Worm (Caenorhabditis elegans) whole organism, early embryonic: ENCODE results near the gene C05C9.3.

ENCODE experiments used
- B0310.2 ChIP-seq: sonication (generic microtip); optimal IDR thresholded peaks from 2 replicates; lab custom pipeline; 2016; ENCODE audit warnings: mild to moderate bottlenecking, missing genetic modification characterization, missing compliant biosample characterization
- F13C5.2 ChIP-seq: sonication (generic microtip); optimal IDR thresholded peaks from 2 replicates; lab custom pipeline; 2017; ENCODE audit warnings: mild to moderate bottlenecking, missing genetic modification characterization, inconsistent platforms, missing compliant biosample characterization
- aly-1 ChIP-seq: sonication (generic microtip); optimal IDR thresholded peaks from 2 replicates; lab custom pipeline; 2016; ENCODE audit warnings: missing genetic modification characterization, missing compliant biosample characterization
- ama-1 ChIP-seq: fragments of 150-350 bp; optimal IDR thresholded peaks from 2 replicates; lab custom pipeline; 2014
- ceh-13 ChIP-seq: fragments of 200-800 bp; sonication (Bioruptor generic); optimal IDR thresholded peaks from 2 replicates; lab custom pipeline; 2018; ENCODE audit warnings: mild to moderate bottlenecking, missing genetic modification characterization, missing compliant biosample characterization
- ceh-36 ChIP-seq: sonication (generic microtip); optimal IDR thresholded peaks from 2 replicates; lab custom pipeline; 2016; ENCODE audit warnings: missing genetic modification characterization, inconsistent platforms, missing compliant biosample characterization
- ets-7 ChIP-seq: sonication (generic microtip); optimal IDR thresholded peaks from 2 replicates; lab custom pipeline; 2016; ENCODE audit warnings: missing genotype, missing genetic modification characterization, missing compliant biosample characterization
- flt-1 ChIP-seq: fragments of 200-800 bp; sonication (Bioruptor generic); IDR thresholded peaks from 2 replicates; pipeline ENCODE4 v1.3.6; 2022; ENCODE audit warnings: missing genetic modification characterization, missing compliant biosample characterization
- hmbx-1 ChIP-seq: sonication (generic microtip); optimal IDR thresholded peaks from 2 replicates; lab custom pipeline; 2016; ENCODE audit warnings: mild to moderate bottlenecking, missing genetic modification characterization, missing compliant biosample characterization
- hmg-4 ChIP-seq: fragments of 200-800 bp; sonication (Bioruptor generic); optimal IDR thresholded peaks from 2 replicates; lab custom pipeline; 2018; ENCODE audit warnings: mild to moderate bottlenecking, missing genetic modification characterization, missing compliant biosample characterization
- hnd-1 ChIP-seq: sonication (generic microtip); optimal IDR thresholded peaks from 2 replicates; lab custom pipeline; 2016; ENCODE audit warnings: missing genetic modification characterization, missing compliant biosample characterization
- pes-1 ChIP-seq: fragments of 200-800 bp; sonication (Bioruptor generic); IDR thresholded peaks from 2 replicates; pipeline ENCODE4 v1.3.6; 2022; ENCODE audit warnings: missing genetic modification reagents, missing genetic modification characterization, missing compliant biosample characterization
- scrt-1 ChIP-seq: fragments of 200-800 bp; sonication (Bioruptor generic); IDR thresholded peaks from 2 replicates; pipeline ENCODE4 v1.3.6; 2022; ENCODE audit warnings: missing genetic modification characterization, missing compliant biosample characterization
- sea-1 ChIP-seq: fragments of 200-800 bp; sonication (Bioruptor generic); conservative IDR thresholded peaks from 2 replicates; pipeline ENCODE4 v1.3.6; 2022; ENCODE audit warnings: missing genetic modification characterization, missing compliant biosample characterization
- tbx-11 ChIP-seq: fragments of 200-800 bp; sonication (Bioruptor generic); IDR thresholded peaks from 2 replicates; pipeline ENCODE4 v1.3.6; 2022; ENCODE audit warnings: missing genetic modification characterization, missing compliant biosample characterization
- tbx-37 ChIP-seq: fragments of 200-800 bp; sonication (Bioruptor generic); conservative IDR thresholded peaks from 2 replicates; pipeline ENCODE4 v1.3.6; 2022; ENCODE audit warnings: missing genetic modification reagents, missing genetic modification characterization, missing compliant biosample characterization
- tra-4 ChIP-seq: sonication (generic microtip); optimal IDR thresholded peaks from 2 replicates; lab custom pipeline; 2017; ENCODE audit warnings: missing genetic modification characterization, missing compliant biosample characterization

C05C9.3 gene

DNA sequence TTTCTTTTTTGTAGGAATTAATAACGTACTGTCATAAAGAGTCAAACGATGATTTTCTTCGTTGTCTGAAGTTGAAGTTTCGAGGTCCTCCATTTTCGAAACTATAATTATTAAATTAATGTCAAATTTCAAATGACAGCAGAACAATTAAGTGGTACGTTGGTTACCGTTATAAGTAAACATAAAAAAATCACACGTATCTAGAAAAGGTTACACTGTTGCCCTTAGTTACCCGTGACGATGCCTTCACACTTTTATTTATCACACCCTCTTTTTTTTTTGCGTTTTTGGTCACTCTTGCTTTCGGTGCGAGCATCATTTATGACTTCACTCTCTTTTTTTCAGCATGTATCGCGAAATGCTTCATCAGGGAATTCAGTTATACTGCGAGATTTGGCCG lies at the start of gene C05C9.3, which contains the start of gene C05C9.2:
TSS of gene C05C9.3 (minus strand) at position 101 of the 400 bp plus-strand sequence.
TSS of gene C05C9.2 (plus strand) at position 346 of the 400 bp plus-strand sequence.
- TF ChIP-seq sea-1 (GFP tag; lab: Robert Waterston, UW) (no peak), flt-1 (GFP tag; lab: Robert Waterston, UW) (no peak), F13C5.2 (tag; lab: Kevin White, UChicago) (no peak), tra-4 (tag; lab: Kevin White, UChicago) (no peak), scrt-1 (GFP tag; lab: Robert Waterston, UW) (no peak), hnd-1 (tag; lab: Kevin White, UChicago) (no peak), ets-7 (tag; lab: Kevin White, UChicago) (no peak), tbx-37 (GFP tag; lab: Robert Waterston, UW) (no peak), hmbx-1 (tag; lab: Kevin White, UChicago) (no peak), ceh-13 (no peak), pes-1 (GFP tag; lab: Robert Waterston, UW) (no peak), tbx-11 (no peak), ama-1 (lab: Kevin White, UChicago) (no peak), ceh-36 (tag; lab: Kevin White, UChicago) (no peak), aly-1 (no peak), B0310.2 (tag; lab: Kevin White, UChicago) (no peak)

DNA sequence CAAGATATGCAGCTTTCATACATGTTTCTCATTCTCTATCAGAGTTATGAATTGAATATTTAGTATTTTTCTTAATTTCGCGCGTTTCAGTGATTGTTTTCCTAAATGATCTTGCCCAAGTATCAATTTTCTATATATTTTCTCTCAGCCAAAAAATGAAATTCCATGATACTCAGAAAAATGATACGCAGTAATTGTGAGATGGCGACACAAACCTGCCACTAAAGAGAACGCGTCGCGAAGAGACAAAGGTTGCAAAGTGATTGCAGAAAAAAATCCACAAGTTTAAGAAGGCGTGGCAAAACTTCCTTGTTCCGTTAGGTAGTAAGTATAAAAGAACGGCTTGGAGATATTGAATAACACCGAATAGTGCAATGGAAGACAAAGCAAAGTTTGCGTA lies 48.5 kb upstream of the C05C9.3 start, which contains the start of gene col-179:
TSS of gene col-179 (plus strand) at position 301 of the 400 bp plus-strand sequence.
- TF ChIP-seq aly-1 (no peak), ets-7 (tag; lab: Kevin White, UChicago) (no peak), tra-4 (tag; lab: Kevin White, UChicago) (no peak), tbx-37 (GFP tag; lab: Robert Waterston, UW) (no peak), hnd-1 (tag; lab: Kevin White, UChicago) (no peak), B0310.2 (tag; lab: Kevin White, UChicago) (no peak), flt-1 (GFP tag; lab: Robert Waterston, UW) (no peak)

DNA sequence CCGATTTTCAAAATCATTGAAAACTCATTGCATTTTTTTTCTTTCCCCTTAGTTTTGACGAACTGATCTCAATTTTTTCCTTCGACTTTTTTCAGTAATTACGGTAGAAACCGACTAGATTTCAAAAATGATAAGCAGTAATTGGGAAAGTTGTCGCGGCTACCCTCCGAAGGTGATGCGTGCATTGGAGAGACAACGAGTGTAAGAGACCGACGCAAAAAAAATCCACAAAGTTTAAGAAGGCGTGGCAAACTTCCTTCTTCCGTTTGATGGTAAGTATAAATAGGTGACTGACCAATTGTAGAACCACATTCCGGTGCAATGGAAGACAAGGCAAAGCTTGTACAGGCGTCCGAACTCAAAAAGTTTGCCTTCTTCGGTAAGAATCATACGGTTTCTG lies 46.5 kb upstream of the C05C9.3 start, which contains the start of gene col-178:
TSS of gene col-178 (plus strand) at position 301 of the 400 bp plus-strand sequence.
- TF ChIP-seq hmg-4 (GFP tag; lab: Kevin White, UChicago) (no peak), ceh-13 (no peak), B0310.2 (tag; lab: Kevin White, UChicago) (no peak), hnd-1 (tag; lab: Kevin White, UChicago) (no peak), aly-1 (no peak), ets-7 (tag; lab: Kevin White, UChicago) (no peak), tbx-37 (GFP tag; lab: Robert Waterston, UW) (no peak), ceh-36 (tag; lab: Kevin White, UChicago) (no peak), pes-1 (GFP tag; lab: Robert Waterston, UW) (no peak), flt-1 (GFP tag; lab: Robert Waterston, UW) (no peak), ama-1 (lab: Kevin White, UChicago) (no peak), tra-4 (tag; lab: Kevin White, UChicago) (no peak), F13C5.2 (tag; lab: Kevin White, UChicago) (no peak), hmbx-1 (tag; lab: Kevin White, UChicago) (no peak), scrt-1 (GFP tag; lab: Robert Waterston, UW) (no peak)

DNA sequence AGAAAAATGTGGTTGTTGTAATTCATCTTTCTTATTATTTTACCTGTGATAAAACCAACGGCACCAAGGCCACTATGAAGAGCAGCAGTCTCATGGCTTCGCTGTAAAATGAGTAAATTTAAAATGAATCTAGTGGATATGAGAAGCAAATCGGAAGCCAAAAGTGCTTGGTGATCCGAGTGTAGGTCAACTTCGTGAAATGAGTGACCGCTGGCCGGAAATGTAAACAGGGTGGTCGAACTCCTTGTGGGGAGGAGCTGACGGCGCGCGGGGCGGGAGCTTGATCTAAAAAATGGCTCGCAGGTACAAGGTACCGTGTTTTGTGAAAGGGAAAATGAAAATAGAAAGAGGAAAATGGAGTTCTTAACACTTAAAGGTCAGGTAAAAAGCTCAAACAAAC lies 44.1 kb upstream of the C05C9.3 start, which contains the start of gene C34F6.1:
TSS of gene C34F6.1 (minus strand) at position 101 of the 400 bp plus-strand sequence.
- no peak for TF ChIP-seq B0310.2 (tag; lab: Kevin White, UChicago)
- TF ChIP-seq hmbx-1 (tag; lab: Kevin White, UChicago) = no peak
- TF ChIP-seq aly-1 = no peak
- TF ChIP-seq F13C5.2 (tag; lab: Kevin White, UChicago) = no peak
- TF ChIP-seq tra-4 (tag; lab: Kevin White, UChicago) = no peak
- no peak for TF ChIP-seq hmg-4 (GFP tag; lab: Kevin White, UChicago)
- no peak for TF ChIP-seq pes-1 (GFP tag; lab: Robert Waterston, UW)

DNA sequence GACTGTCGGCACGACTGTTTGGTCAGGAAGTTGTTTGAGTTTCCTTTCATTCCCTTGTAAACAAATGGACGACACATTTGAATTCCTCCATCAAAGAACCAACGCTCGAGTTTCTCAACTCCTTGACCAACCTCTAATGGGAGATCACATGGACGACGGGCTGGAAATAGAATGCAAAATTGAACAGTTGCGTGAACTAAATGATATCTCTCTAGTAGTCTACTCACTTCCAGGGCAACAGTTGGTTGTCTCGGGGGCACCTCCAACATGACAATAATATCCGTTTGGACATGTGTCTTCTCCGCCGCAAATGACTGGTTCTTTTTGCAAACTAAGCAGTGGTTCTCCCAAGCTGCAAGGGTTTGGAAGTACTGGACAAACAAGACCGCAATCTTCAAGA lies 41.0 kb upstream of the C05C9.3 start:
- TF ChIP-seq aly-1 = no peak
- no peak for TF ChIP-seq pes-1 (GFP tag; lab: Robert Waterston, UW)
- no peak for TF ChIP-seq hnd-1 (tag; lab: Kevin White, UChicago)
- no peak for TF ChIP-seq flt-1 (GFP tag; lab: Robert Waterston, UW)
- no peak for TF ChIP-seq tbx-11
- TF ChIP-seq ceh-13 = no peak
- TF ChIP-seq B0310.2 (tag; lab: Kevin White, UChicago) = no peak

DNA sequence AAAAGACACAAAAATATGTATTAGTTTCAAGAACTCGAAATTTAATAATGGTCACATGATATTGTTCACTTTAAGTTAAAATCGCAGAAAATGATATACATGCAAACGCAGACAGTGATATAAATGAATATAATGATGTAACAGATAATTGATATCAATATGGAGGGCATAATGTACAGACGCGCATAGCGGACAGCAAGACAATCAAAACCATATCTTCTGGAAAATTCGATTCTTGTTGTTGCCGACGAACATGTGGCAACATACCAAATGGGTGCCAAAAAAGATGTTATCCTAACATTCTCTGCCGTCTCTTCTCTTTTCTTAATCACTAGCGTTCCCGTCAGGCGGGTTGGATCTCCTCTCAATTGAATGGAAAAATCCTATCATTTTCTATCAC lies 37.8 kb upstream of the C05C9.3 start:
- TF ChIP-seq sea-1 (GFP tag; lab: Robert Waterston, UW) = no peak
- TF ChIP-seq F13C5.2 (tag; lab: Kevin White, UChicago) = no peak
- TF ChIP-seq aly-1 = no peak
- TF ChIP-seq tra-4 (tag; lab: Kevin White, UChicago) = no peak
- TF ChIP-seq tbx-37 (GFP tag; lab: Robert Waterston, UW) = no peak

DNA sequence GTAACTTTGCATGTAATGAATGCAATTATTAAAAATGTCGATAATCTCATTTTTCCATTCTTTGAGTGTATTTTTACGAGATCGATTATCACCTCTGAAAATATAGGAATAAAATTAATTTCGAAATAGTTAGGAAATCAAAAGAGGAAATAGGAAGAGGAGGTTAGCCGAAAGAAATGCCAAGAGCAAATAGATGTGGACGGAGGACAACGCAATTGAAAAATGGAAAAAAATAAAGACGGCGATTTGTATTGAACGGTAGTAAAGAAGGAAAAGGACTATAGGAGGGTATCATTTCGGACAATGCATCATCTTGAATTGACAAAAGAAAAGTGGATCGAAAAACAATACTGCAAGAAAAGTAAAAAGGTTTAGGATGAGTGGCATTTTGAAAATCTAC lies 36.9 kb upstream of the C05C9.3 start, which contains the start of gene F13D2.1:
TSS of gene F13D2.1 (minus strand) at position 101 of the 400 bp plus-strand sequence.
- TF ChIP-seq F13C5.2 (tag; lab: Kevin White, UChicago) (no peak), ama-1 (lab: Kevin White, UChicago) (no peak), B0310.2 (tag; lab: Kevin White, UChicago) (no peak), aly-1 (no peak), sea-1 (GFP tag; lab: Robert Waterston, UW) (no peak), hnd-1 (tag; lab: Kevin White, UChicago) (no peak), ceh-36 (tag; lab: Kevin White, UChicago) (no peak), tbx-11 (no peak), hmbx-1 (tag; lab: Kevin White, UChicago) (no peak), tra-4 (tag; lab: Kevin White, UChicago) (no peak), tbx-37 (GFP tag; lab: Robert Waterston, UW) (no peak), pes-1 (GFP tag; lab: Robert Waterston, UW) (no peak), flt-1 (GFP tag; lab: Robert Waterston, UW) (no peak), hmg-4 (GFP tag; lab: Kevin White, UChicago) (no peak), ceh-13 (no peak), ets-7 (tag; lab: Kevin White, UChicago) (no peak), scrt-1 (GFP tag; lab: Robert Waterston, UW) (no peak)
